Fruit fly (Drosophila melanogaster) whole organism, embryonic: Measurements from ENCODE around the gene CG4218.

Experiments
- Abd-B ChIP-seq: fragments of 200-800 bp; sonication (Bioruptor generic); optimal IDR thresholded peaks from 2 replicates; lab custom pipeline; 2018; ENCODE audit warnings: missing biosample characterization, mild to moderate bottlenecking, missing genetic modification characterization, moderate library complexity
- CG10267 ChIP-seq: fragments of 200-800 bp; sonication (Bioruptor generic); optimal IDR thresholded peaks from 2 replicates; lab custom pipeline; 2018; ENCODE audit warnings: missing biosample characterization, mild to moderate bottlenecking, missing genetic modification characterization, moderate library complexity
- CG10366 ChIP-seq: fragments of 200-800 bp; sonication (Bioruptor generic); IDR thresholded peaks from 2 replicates; pipeline ENCODE4 v1.3.6; 2022; ENCODE audit warnings: missing biosample characterization, missing genetic modification characterization
- CG10979 ChIP-seq: fragments of 200-800 bp; sonication (Bioruptor generic); optimal IDR thresholded peaks from 2 replicates; lab custom pipeline; 2018; ENCODE audit warnings: missing biosample characterization, mild to moderate bottlenecking, missing genetic modification characterization, moderate library complexity
- CG12299 ChIP-seq: fragments of 200-800 bp; sonication (Bioruptor generic); optimal IDR thresholded peaks from 2 replicates; lab custom pipeline; 2018; ENCODE audit warnings: missing biosample characterization, mild to moderate bottlenecking, missing genetic modification characterization
- CG15696 ChIP-seq: fragments of 200-800 bp; sonication (Bioruptor generic); optimal IDR thresholded peaks from 2 replicates; lab custom pipeline; 2019; ENCODE audit warnings: missing biosample characterization, mild to moderate bottlenecking, missing genetic modification characterization, moderate library complexity
- CG16815 ChIP-seq: fragments of 200-800 bp; sonication (Bioruptor generic); optimal IDR thresholded peaks from 3 replicates; lab custom pipeline; 2017; ENCODE audit warnings: missing biosample characterization, mild to moderate bottlenecking, missing genetic modification characterization
- CG18764 ChIP-seq: fragments of 200-800 bp; sonication (Bioruptor generic); optimal IDR thresholded peaks from 3 replicates; lab custom pipeline; 2016; ENCODE audit warnings: missing biosample characterization, missing genetic modification characterization
- CG2129 ChIP-seq: fragments of 200-800 bp; sonication (Bioruptor generic); IDR thresholded peaks from 2 replicates; pipeline ENCODE4 v1.3.6; 2022; ENCODE audit warnings: missing biosample characterization, missing genetic modification characterization; ENCODE audit not compliant: partially characterized antibody
- CG31388 ChIP-seq: fragments of 200-800 bp; sonication (Bioruptor generic); optimal IDR thresholded peaks from 2 replicates; lab custom pipeline; 2016; ENCODE audit warnings: missing biosample characterization, missing genetic modification characterization
- CG32532 ChIP-seq: fragments of 200-800 bp; sonication (Bioruptor generic); IDR thresholded peaks from 2 replicates; pipeline ENCODE4 v1.3.6; 2022; ENCODE audit warnings: missing biosample characterization, missing genetic modification characterization
- CG32767 ChIP-seq: fragments of 200-800 bp; sonication (Bioruptor generic); IDR thresholded peaks from 2 replicates; pipeline ENCODE4 v1.3.6; 2022; ENCODE audit warnings: missing biosample characterization, missing genetic modification characterization
- CG33557 ChIP-seq: fragments of 200-800 bp; sonication (Bioruptor generic); optimal IDR thresholded peaks from 2 replicates; lab custom pipeline; 2019; ENCODE audit warnings: missing biosample characterization, mild to moderate bottlenecking, missing genetic modification characterization, moderate library complexity
- CG34422 ChIP-seq: fragments of 200-800 bp; sonication (Bioruptor generic); IDR thresholded peaks from 3 replicates; pipeline ENCODE4 v1.3.6; 2022; ENCODE audit warnings: missing biosample characterization, missing genetic modification characterization
- CG4404 ChIP-seq: fragments of 200-800 bp; sonication (Bioruptor generic); IDR thresholded peaks from 2 replicates; pipeline ENCODE4 v1.3.6; 2022; ENCODE audit warnings: missing biosample characterization, missing genetic modification characterization
- CG5245 ChIP-seq: fragments of 200-800 bp; sonication (Bioruptor generic); optimal IDR thresholded peaks from 3 replicates; lab custom pipeline; 2016; ENCODE audit warnings: missing biosample characterization, missing genetic modification characterization
- CG7357 ChIP-seq: fragments of 200-800 bp; sonication (Bioruptor generic); IDR thresholded peaks from 3 replicates; pipeline ENCODE4 v1.3.6; 2022; ENCODE audit warnings: missing biosample characterization, missing genetic modification characterization
- CG7556 ChIP-seq: fragments of 200-800 bp; sonication (Bioruptor generic); optimal IDR thresholded peaks from 2 replicates; lab custom pipeline; 2017; ENCODE audit warnings: missing biosample characterization, mild to moderate bottlenecking, missing genetic modification characterization
- CG8924 ChIP-seq: fragments of 200-800 bp; optimal IDR thresholded peaks from 3 replicates; lab custom pipeline; 2019; ENCODE audit warnings: missing biosample characterization, mild to moderate bottlenecking, missing genetic modification characterization, moderate library complexity
- CG9437 ChIP-seq: fragments of 200-800 bp; sonication (Bioruptor generic); optimal IDR thresholded peaks from 2 replicates; lab custom pipeline; 2018; ENCODE audit warnings: missing biosample characterization, mild to moderate bottlenecking, missing genetic modification characterization
- Dip2 ChIP-seq: fragments of 200-800 bp; sonication (Bioruptor generic); IDR thresholded peaks from 2 replicates; pipeline ENCODE4 v1.3.6; 2022; ENCODE audit warnings: missing biosample characterization, missing genetic modification characterization
- Jarid2 ChIP-seq: fragments of 200-800 bp; sonication (Bioruptor generic); optimal IDR thresholded peaks from 3 replicates; lab custom pipeline; 2017; ENCODE audit warnings: mild to moderate bottlenecking, missing biosample characterization, missing genetic modification reagents, missing genetic modification characterization
- Kr ChIP-seq: fragments of 200-800 bp; sonication (Bioruptor generic); optimal IDR thresholded peaks from 2 replicates; lab custom pipeline; 2017; ENCODE audit warnings: missing biosample characterization, mild to moderate bottlenecking, missing genetic modification characterization
- Max ChIP-seq: fragments of 200-800 bp; sonication (Bioruptor generic); optimal IDR thresholded peaks from 2 replicates; lab custom pipeline; 2016; ENCODE audit warnings: missing biosample characterization, mild to moderate bottlenecking, missing genetic modification characterization
- Optix ChIP-seq: fragments of 200-800 bp; sonication (Bioruptor generic); IDR thresholded peaks from 3 replicates; pipeline ENCODE4 v1.3.6; 2022; ENCODE audit warnings: missing biosample characterization, missing genetic modification characterization
- Sry-δ ChIP-seq: fragments of 200-800 bp; sonication (Bioruptor generic); optimal IDR thresholded peaks from 2 replicates; lab custom pipeline; 2016; ENCODE audit warnings: missing biosample characterization, missing genetic modification characterization
- al ChIP-seq: fragments of 200-800 bp; sonication (Bioruptor generic); IDR thresholded peaks from 2 replicates; pipeline ENCODE4 v1.3.6; 2022; ENCODE audit warnings: missing biosample characterization, missing genetic modification characterization
- chif ChIP-seq, 2 experiments: fragments of 200-800 bp; sonication (Bioruptor generic); optimal IDR thresholded peaks; 3 replicates each; lab custom pipeline; 2016; ENCODE audit warnings: missing biosample characterization in 2 of 2, missing genetic modification characterization in 2 of 2
- croc ChIP-seq: fragments of 200-800 bp; sonication (Bioruptor generic); conservative IDR thresholded peaks from 3 replicates; pipeline ENCODE4 v1.3.6; 2022; ENCODE audit warnings: missing biosample characterization, missing genetic modification characterization
- ems ChIP-seq: fragments of 200-800 bp; sonication (Bioruptor generic); optimal IDR thresholded peaks from 3 replicates; lab custom pipeline; 2016; ENCODE audit warnings: missing biosample characterization, missing genetic modification characterization
- fd64A ChIP-seq: fragments of 200-800 bp; sonication (Bioruptor generic); optimal IDR thresholded peaks from 3 replicates; lab custom pipeline; 2018; ENCODE audit warnings: missing biosample characterization, mild to moderate bottlenecking, missing genetic modification characterization
- ftz-f1 ChIP-seq: fragments of 200-800 bp; sonication (Bioruptor generic); optimal IDR thresholded peaks from 2 replicates; lab custom pipeline; 2016; ENCODE audit warnings: missing biosample characterization, missing genetic modification characterization
- gfzf ChIP-seq: fragments of 200-800 bp; sonication (Bioruptor generic); optimal IDR thresholded peaks from 2 replicates; lab custom pipeline; 2016; ENCODE audit warnings: missing biosample characterization, mild to moderate bottlenecking, missing genetic modification characterization, moderate library complexity
- jing ChIP-seq: fragments of 200-800 bp; sonication (Bioruptor generic); optimal IDR thresholded peaks from 2 replicates; lab custom pipeline; 2018; ENCODE audit warnings: missing biosample characterization, mild to moderate bottlenecking, missing genetic modification characterization
- kah ChIP-seq: fragments of 200-800 bp; sonication (Bioruptor generic); optimal IDR thresholded peaks from 2 replicates; lab custom pipeline; 2018; ENCODE audit warnings: missing biosample characterization, mild to moderate bottlenecking, missing genetic modification characterization
- ken ChIP-seq: fragments of 200-800 bp; sonication (Bioruptor generic); IDR thresholded peaks from 3 replicates; pipeline ENCODE4 v1.3.6; 2022; ENCODE audit warnings: missing biosample characterization, missing genetic modification characterization
- lilli ChIP-seq: fragments of 200-800 bp; sonication (Bioruptor generic); optimal IDR thresholded peaks from 3 replicates; lab custom pipeline; 2016; ENCODE audit warnings: missing biosample characterization, missing genetic modification characterization
- lov ChIP-seq, 2 experiments: fragments of 200-800 bp in 1 of 2; fragments of >200 bp in 1 of 2; sonication (Bioruptor generic) in 1 of 2; IDR thresholded peaks in 1 of 2; optimal IDR thresholded peaks in 1 of 2; 2 replicates in 1 of 2; 3 replicates in 1 of 2; pipeline versions ENCODE4 v1.3.6 to Lab custom; 2017 to 2022; ENCODE audit warnings: missing biosample characterization in 1 of 2, missing genetic modification characterization in 1 of 2
- luna ChIP-seq: fragments of 200-800 bp; sonication (Bioruptor generic); optimal IDR thresholded peaks from 2 replicates; lab custom pipeline; 2016; ENCODE audit warnings: missing biosample characterization, missing genetic modification characterization
- nerfin-2 ChIP-seq: fragments of 200-800 bp; sonication (Bioruptor generic); IDR thresholded peaks from 2 replicates; pipeline ENCODE4 v1.3.6; 2022; ENCODE audit warnings: missing biosample characterization, missing genetic modification characterization; ENCODE audit not compliant: partially characterized antibody
- pros ChIP-seq: fragments of 200-800 bp; sonication (Bioruptor generic); optimal IDR thresholded peaks from 3 replicates; lab custom pipeline; 2019; ENCODE audit warnings: missing biosample characterization, mild to moderate bottlenecking, missing genetic modification characterization, moderate library complexity
- salm ChIP-seq: fragments of 200-800 bp; sonication (Bioruptor generic); optimal IDR thresholded peaks from 2 replicates; lab custom pipeline; 2018; ENCODE audit warnings: missing biosample characterization, mild to moderate bottlenecking, missing genetic modification characterization
- sim ChIP-seq: fragments of 200-800 bp; sonication (Bioruptor generic); IDR thresholded peaks from 2 replicates; pipeline ENCODE4 v1.3.6; 2022; ENCODE audit warnings: missing biosample characterization, missing genetic modification characterization
- sisA ChIP-seq: fragments of 200-800 bp; sonication (Bioruptor generic); IDR thresholded peaks from 2 replicates; pipeline ENCODE4 v1.3.6; 2022; ENCODE audit warnings: missing biosample characterization, missing genetic modification characterization
- sug ChIP-seq: fragments of 200-800 bp; optimal IDR thresholded peaks from 2 replicates; lab custom pipeline; 2019; ENCODE audit warnings: missing biosample characterization, mild to moderate bottlenecking, missing genetic modification characterization, moderate library complexity
- tin ChIP-seq: fragments of 200-800 bp; sonication (Bioruptor generic); optimal IDR thresholded peaks from 3 replicates; lab custom pipeline; 2016; ENCODE audit warnings: missing biosample characterization, missing genetic modification characterization
- toy ChIP-seq: fragments of 200-800 bp; sonication (Bioruptor generic); IDR thresholded peaks from 2 replicates; pipeline ENCODE4 v1.3.6; 2022; ENCODE audit warnings: missing biosample characterization, missing genetic modification characterization
- tx ChIP-seq: fragments of 200-800 bp; sonication (Bioruptor generic); optimal IDR thresholded peaks from 2 replicates; lab custom pipeline; 2016; ENCODE audit warnings: missing biosample characterization, missing genetic modification characterization
- zen ChIP-seq: fragments of 200-800 bp; sonication (Bioruptor generic); optimal IDR thresholded peaks from 3 replicates; lab custom pipeline; 2018; ENCODE audit warnings: missing biosample characterization, mild to moderate bottlenecking, missing genetic modification characterization, moderate library complexity

CG4218 gene

DNA sequence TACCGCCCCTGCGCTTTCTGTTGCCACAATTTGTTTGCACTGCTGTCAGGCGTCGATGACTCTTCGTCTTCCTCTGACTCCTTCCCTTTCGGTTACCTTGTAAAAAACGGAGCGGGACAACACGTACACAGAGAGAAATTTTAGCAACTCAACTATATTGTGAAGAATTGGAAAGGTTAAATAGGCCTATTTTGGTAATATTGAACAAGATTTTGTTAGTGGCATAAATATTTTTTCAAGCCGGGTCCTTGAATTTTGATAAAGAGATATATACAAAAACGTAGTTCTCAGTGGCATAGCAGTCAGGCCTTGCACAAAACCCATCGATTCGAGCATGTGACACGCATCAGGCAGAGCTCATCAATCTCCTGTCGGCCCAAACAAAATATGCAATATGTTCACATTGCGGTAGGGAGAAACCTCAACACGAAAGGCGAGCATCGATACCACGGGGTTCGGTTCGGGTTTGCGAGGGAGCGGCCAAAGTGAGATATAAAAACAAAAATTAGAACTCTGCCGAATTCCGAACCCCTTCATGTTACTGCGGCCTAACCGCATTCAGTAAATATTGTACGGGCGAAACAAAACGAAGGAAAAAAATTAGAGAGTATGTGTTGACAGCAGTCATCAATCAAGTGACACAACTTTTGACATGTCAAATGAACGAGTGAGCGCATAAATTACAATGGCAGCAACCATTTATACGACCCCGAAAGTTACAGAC is 5.1 kb upstream of the CG4218 start (continued):
- TF ChIP-seq sim (GFP tag; lab: Robert Waterston, UW) (peak; percentile 64), ems (GFP tag; lab: Kevin White, UChicago) (peak; percentile 29), sug (tag; lab: Kevin White, UChicago) (peak; percentile 16), CG10979 (tag; lab: Kevin White, UChicago) (peak; percentile 87), Kr (GFP tag; lab: Kevin White, UChicago) (peak; percentile 71), luna (GFP tag; lab: Kevin White, UChicago) (no peak), CG10267 (tag; lab: Kevin White, UChicago) (peak; percentile 76), Dip2 (no peak), CG34422 (GFP tag; lab: Robert Waterston, UW) (peak; percentile 73; the same call in 2 of the 3 replicates), CG33557 (GFP tag; lab: Kevin White, UChicago) (peak; percentile 70), sisA (GFP tag; lab: Robert Waterston, UW) (peak; percentile 53), CG15696 (peak; percentile 95), al (GFP tag; lab: Robert Waterston, UW) (no peak), CG32767 (GFP tag; lab: Robert Waterston, UW) (peak; percentile 54; the same call in 1 of the 2 replicates), fd64A (peak; percentile 29), Max (GFP tag; lab: Kevin White, UChicago) (peak; percentile 73), tx (GFP tag; lab: Kevin White, UChicago) (peak; percentile 42), CG10366 (GFP tag; lab: Robert Waterston, UW) (peak; percentile 54), CG4404 (peak; percentile 91), CG9437 (GFP tag; lab: Kevin White, UChicago) (peak; percentile 40), nerfin-2 (GFP tag; lab: Robert Waterston, UW) (no peak), croc (peak; percentile 75), Abd-B (peak; percentile 56), CG32532 (GFP tag; lab: Robert Waterston, UW) (peak; percentile 24; the same call in 1 of the 2 replicates), gfzf (GFP tag; lab: Kevin White, UChicago) (no peak), tin (GFP tag; lab: Kevin White, UChicago) (peak; percentile 75), CG18764 (peak; percentile 77), salm (tag; lab: Kevin White, UChicago) (no peak), pros (GFP tag; lab: Kevin White, UChicago) (no peak), zen (tag; lab: Kevin White, UChicago) (peak; percentile 92), lov (optimal IDR thresholded peaks at IDR 0.05; lab: Kevin White, UChicago) (no peak), lov (GFP tag; IDR thresholded peaks at IDR 0.05; lab: Robert Waterston, UW) (peak; percentile 81; the same call in 2 of the 3 replicates), CG5245 (peak; percentile 70), CG16815 (peak; percentile 80), Sry-δ (peak; percentile 44), CG12299 (tag; lab: Kevin White, UChicago) (no peak), jing (GFP tag; lab: Kevin White, UChicago) (peak; percentile 59), Optix (GFP tag; lab: Robert Waterston, UW) (peak; percentile 68; the same call in 2 of the 3 replicates), CG8924 (tag; lab: Kevin White, UChicago) (peak; percentile 75), CG7556 (GFP tag; lab: Kevin White, UChicago) (peak; percentile 71), CG7357 (GFP tag; lab: Robert Waterston, UW) (peak; percentile 65; the same call in 1 of the 3 replicates), kah (GFP tag; lab: Kevin White, UChicago) (peak; percentile 38), CG31388 (peak; percentile 46), chif (GFP tag; optimal IDR thresholded peaks at IDR 0.05; lab: Kevin White, UChicago) (peak; percentile 70 to 87), CG2129 (GFP tag; lab: Robert Waterston, UW) (no peak), toy (GFP tag; lab: Robert Waterston, UW) (0 out of 2 replicates have a peak, but pooled peaks have one; percentile 17), ftz-f1 (GFP tag; lab: Kevin White, UChicago) (no peak), Jarid2 (GFP tag; lab: Kevin White, UChicago) (peak; percentile 4), lilli (peak; percentile 69), ken (peak; percentile 73; the same call in 2 of the 3 replicates)
